Fruit fly (Drosophila melanogaster) whole organism, embryonic: ENCODE measurements around the gene CG14655.

Source experiments
- ATbp ChIP-seq: fragments of 200-800 bp; sonication (Bioruptor generic); optimal IDR thresholded peaks from 2 replicates; lab custom pipeline; 2017; ENCODE audit warnings: missing biosample characterization, mild to moderate bottlenecking, missing genetic modification characterization, missing genetic modification reagents
- Ada2b ChIP-seq: fragments of 200-800 bp; sonication (Bioruptor generic); IDR thresholded peaks from 2 replicates; pipeline ENCODE4 v1.3.6; 2022; ENCODE audit warnings: missing biosample characterization, missing genetic modification characterization
- Atf6 ChIP-seq: fragments of 200-800 bp; sonication (Bioruptor generic); IDR thresholded peaks from 2 replicates; pipeline ENCODE4 v1.3.6; 2022; ENCODE audit warnings: missing biosample characterization, missing genetic modification characterization
- B-H1 ChIP-seq: fragments of 200-800 bp; sonication (Bioruptor generic); IDR thresholded peaks from 3 replicates; pipeline ENCODE4 v1.3.6; 2022; ENCODE audit warnings: missing biosample characterization, missing genetic modification characterization
- C15 ChIP-seq: fragments of 200-800 bp; sonication (Bioruptor generic); IDR thresholded peaks from 3 replicates; pipeline ENCODE4 v1.3.6; 2022; ENCODE audit warnings: missing biosample characterization, missing genetic modification characterization
- CG1024 ChIP-seq: fragments of 200-800 bp; sonication (Bioruptor generic); IDR thresholded peaks from 2 replicates; pipeline ENCODE4 v1.3.6; 2022; ENCODE audit warnings: missing biosample characterization, missing genetic modification characterization
- CG10979 ChIP-seq: fragments of 200-800 bp; sonication (Bioruptor generic); optimal IDR thresholded peaks from 2 replicates; lab custom pipeline; 2018; ENCODE audit warnings: missing biosample characterization, mild to moderate bottlenecking, missing genetic modification characterization, moderate library complexity
- CG11085 ChIP-seq: fragments of 200-800 bp; sonication (Bioruptor generic); IDR thresholded peaks from 2 replicates; pipeline ENCODE4 v1.3.6; 2022; ENCODE audit warnings: missing biosample characterization, missing genetic modification characterization
- CG11093 ChIP-seq: fragments of 200-800 bp; sonication (Bioruptor generic); IDR thresholded peaks from 3 replicates; pipeline ENCODE4 v1.3.6; 2022; ENCODE audit warnings: missing biosample characterization, missing genetic modification characterization
- CG11504 ChIP-seq: fragments of 200-800 bp; sonication (Bioruptor generic); optimal IDR thresholded peaks from 3 replicates; lab custom pipeline; 2019; ENCODE audit warnings: missing biosample characterization, mild to moderate bottlenecking, missing genetic modification characterization, moderate library complexity
- CG11695 ChIP-seq: fragments of 200-800 bp; sonication (Bioruptor generic); IDR thresholded peaks from 3 replicates; pipeline ENCODE4 v1.3.6; 2022; ENCODE audit warnings: missing biosample characterization, missing genetic modification characterization
- CG12299 ChIP-seq: fragments of 200-800 bp; sonication (Bioruptor generic); optimal IDR thresholded peaks from 2 replicates; lab custom pipeline; 2018; ENCODE audit warnings: missing biosample characterization, mild to moderate bottlenecking, missing genetic modification characterization
- CG14050 ChIP-seq: fragments of 200-800 bp; sonication (Bioruptor generic); IDR thresholded peaks from 3 replicates; pipeline ENCODE4 v1.3.6; 2022; ENCODE audit warnings: missing biosample characterization, missing genetic modification characterization
- CG17829 ChIP-seq: fragments of 200-800 bp; optimal IDR thresholded peaks from 2 replicates; lab custom pipeline; 2019; ENCODE audit warnings: missing biosample characterization, mild to moderate bottlenecking, missing genetic modification characterization, moderate library complexity
- CG18476 ChIP-seq: fragments of 200-800 bp; sonication (Bioruptor generic); optimal IDR thresholded peaks from 2 replicates; lab custom pipeline; 2016; ENCODE audit warnings: missing biosample characterization, mild to moderate bottlenecking, missing genetic modification characterization
- CG30431 ChIP-seq: fragments of 200-800 bp; sonication (Bioruptor generic); optimal IDR thresholded peaks from 2 replicates; lab custom pipeline; 2017; ENCODE audit warnings: missing biosample characterization, missing genetic modification characterization
- CG31388 ChIP-seq: fragments of 200-800 bp; sonication (Bioruptor generic); optimal IDR thresholded peaks from 2 replicates; lab custom pipeline; 2016; ENCODE audit warnings: missing biosample characterization, missing genetic modification characterization
- CG4282 ChIP-seq: fragments of 200-800 bp; sonication (Bioruptor generic); optimal IDR thresholded peaks from 2 replicates; lab custom pipeline; 2016; ENCODE audit warnings: missing biosample characterization, missing genetic modification characterization
- CG4404 ChIP-seq: fragments of 200-800 bp; sonication (Bioruptor generic); IDR thresholded peaks from 2 replicates; pipeline ENCODE4 v1.3.6; 2022; ENCODE audit warnings: missing biosample characterization, missing genetic modification characterization
- CG6272 ChIP-seq: fragments of 200-800 bp; sonication (Bioruptor generic); IDR thresholded peaks from 2 replicates; pipeline ENCODE4 v1.3.6; 2022; ENCODE audit warnings: missing biosample characterization, missing genetic modification characterization
- CG6791 ChIP-seq: fragments of 200-800 bp; sonication (Bioruptor generic); IDR thresholded peaks from 3 replicates; pipeline ENCODE4 v1.3.6; 2022; ENCODE audit warnings: missing biosample characterization, missing genetic modification characterization; ENCODE audit not compliant: partially characterized antibody
- Dad ChIP-seq: fragments of 200-800 bp; sonication (Bioruptor generic); optimal IDR thresholded peaks from 3 replicates; lab custom pipeline; 2016; ENCODE audit warnings: missing biosample characterization, missing genetic modification characterization
- Doc2 ChIP-seq: fragments of 200-800 bp; sonication (Bioruptor generic); IDR thresholded peaks from 2 replicates; pipeline ENCODE4 v1.3.6; 2022; ENCODE audit warnings: missing biosample characterization, missing genetic modification characterization
- ERR ChIP-seq: fragments of 200-800 bp; sonication (Bioruptor generic); optimal IDR thresholded peaks from 2 replicates; lab custom pipeline; 2016; ENCODE audit warnings: missing biosample characterization, missing genetic modification characterization
- Fer2 ChIP-seq: fragments of 200-800 bp; sonication (Bioruptor generic); optimal IDR thresholded peaks from 2 replicates; lab custom pipeline; 2018; ENCODE audit warnings: missing biosample characterization, mild to moderate bottlenecking, missing genetic modification characterization, moderate library complexity
- Hey ChIP-seq: fragments of 200-800 bp; sonication (Bioruptor generic); optimal IDR thresholded peaks from 3 replicates; lab custom pipeline; 2018; ENCODE audit warnings: missing biosample characterization, mild to moderate bottlenecking, missing genetic modification characterization
- Taf1 ChIP-seq: fragments of 200-800 bp; sonication (Bioruptor generic); IDR thresholded peaks from 2 replicates; pipeline ENCODE4 v1.3.6; 2022; ENCODE audit warnings: missing biosample characterization, missing genetic modification characterization
- Vsx1 ChIP-seq: fragments of 200-800 bp; sonication (Bioruptor generic); optimal IDR thresholded peaks from 2 replicates; lab custom pipeline; 2017; ENCODE audit warnings: missing biosample characterization, mild to moderate bottlenecking, missing genetic modification characterization, missing genetic modification reagents
- Xrp1 ChIP-seq: fragments of 200-800 bp; sonication (Bioruptor generic); IDR thresholded peaks from 2 replicates; pipeline ENCODE4 v1.3.6; 2022; ENCODE audit warnings: missing biosample characterization, missing genetic modification characterization
- ato ChIP-seq: fragments of 200-800 bp; sonication (Bioruptor generic); IDR thresholded peaks from 2 replicates; pipeline ENCODE4 v1.3.6; 2022; ENCODE audit warnings: missing biosample characterization, missing genetic modification characterization; ENCODE audit not compliant: partially characterized antibody
- az2 ChIP-seq: fragments of 200-800 bp; sonication (Bioruptor generic); optimal IDR thresholded peaks from 3 replicates; lab custom pipeline; 2016; ENCODE audit warnings: missing biosample characterization, missing genetic modification characterization
- bigmax ChIP-seq: fragments of 200-800 bp; sonication (Bioruptor generic); optimal IDR thresholded peaks from 2 replicates; lab custom pipeline; 2018; ENCODE audit warnings: missing biosample characterization, mild to moderate bottlenecking, missing genetic modification characterization
- dysf ChIP-seq: fragments of 200-800 bp; sonication (Bioruptor generic); IDR thresholded peaks from 3 replicates; pipeline ENCODE4 v1.3.6; 2022; ENCODE audit warnings: missing biosample characterization, missing genetic modification characterization
- gro ChIP-seq: fragments of 200-800 bp; sonication (Bioruptor generic); optimal IDR thresholded peaks from 2 replicates; lab custom pipeline; 2016; ENCODE audit warnings: missing biosample characterization, missing genetic modification characterization
- gsb ChIP-seq: fragments of 200-800 bp; sonication (Bioruptor generic); IDR thresholded peaks from 2 replicates; pipeline ENCODE4 v1.3.6; 2022; ENCODE audit warnings: missing biosample characterization, missing genetic modification characterization
- jumu ChIP-seq: fragments of 200-800 bp; sonication (Bioruptor generic); optimal IDR thresholded peaks from 3 replicates; lab custom pipeline; 2016; ENCODE audit warnings: missing biosample characterization, missing genetic modification characterization
- knrl ChIP-seq: fragments of 200-800 bp; sonication (Bioruptor generic); IDR thresholded peaks from 3 replicates; pipeline ENCODE4 v1.3.6; 2022; ENCODE audit warnings: missing biosample characterization, missing genetic modification characterization; ENCODE audit not compliant: partially characterized antibody
- lilli ChIP-seq: fragments of 200-800 bp; sonication (Bioruptor generic); optimal IDR thresholded peaks from 3 replicates; lab custom pipeline; 2016; ENCODE audit warnings: missing biosample characterization, missing genetic modification characterization
- maf-S ChIP-seq: fragments of 200-800 bp; sonication (Bioruptor generic); optimal IDR thresholded peaks from 2 replicates; lab custom pipeline; 2016; ENCODE audit warnings: missing biosample characterization, missing genetic modification characterization
- nerfin-1 ChIP-seq: fragments of 200-800 bp; sonication (Bioruptor generic); optimal IDR thresholded peaks from 3 replicates; lab custom pipeline; 2019; ENCODE audit warnings: missing biosample characterization, mild to moderate bottlenecking, missing genetic modification characterization, moderate library complexity
- odd ChIP-seq: fragments of 200-800 bp; sonication (Bioruptor generic); optimal IDR thresholded peaks from 2 replicates; lab custom pipeline; 2017; ENCODE audit warnings: missing biosample characterization, mild to moderate bottlenecking, missing genetic modification characterization
- otp ChIP-seq: fragments of 200-800 bp; sonication (Bioruptor generic); IDR thresholded peaks from 3 replicates; pipeline ENCODE4, ENCODE4 v1.3.6; 2022; ENCODE audit warnings: missing biosample characterization, missing genetic modification characterization
- p53 ChIP-seq: fragments of 200-800 bp; sonication (Bioruptor generic); optimal IDR thresholded peaks from 2 replicates; lab custom pipeline; 2016; ENCODE audit warnings: missing biosample characterization, missing genetic modification characterization
- row ChIP-seq: fragments of 200-800 bp; sonication (Bioruptor generic); IDR thresholded peaks from 3 replicates; pipeline ENCODE4 v1.3.6; 2022; ENCODE audit warnings: missing biosample characterization, missing genetic modification characterization
- sr ChIP-seq: fragments of 200-800 bp; sonication (Bioruptor generic); IDR thresholded peaks from 3 replicates; pipeline ENCODE4 v1.3.6; 2022; ENCODE audit warnings: missing biosample characterization, missing genetic modification characterization
- tin ChIP-seq: fragments of 200-800 bp; sonication (Bioruptor generic); optimal IDR thresholded peaks from 3 replicates; lab custom pipeline; 2016; ENCODE audit warnings: missing biosample characterization, missing genetic modification characterization
- unc-4 ChIP-seq: fragments of 200-800 bp; sonication (Bioruptor generic); IDR thresholded peaks from 2 replicates; pipeline ENCODE4 v1.3.6; 2022; ENCODE audit warnings: missing biosample characterization, missing genetic modification characterization; ENCODE audit not compliant: partially characterized antibody
- vnd ChIP-seq: fragments of 200-800 bp; sonication (Bioruptor generic); IDR thresholded peaks from 3 replicates; pipeline ENCODE4 v1.3.6; 2022; ENCODE audit warnings: missing biosample characterization, missing genetic modification characterization; ENCODE audit not compliant: partially characterized antibody
- zfh2 ChIP-seq: fragments of 200-800 bp; sonication (Bioruptor generic); optimal IDR thresholded peaks from 2 replicates; lab custom pipeline; 2016; ENCODE audit warnings: missing biosample characterization, missing genetic modification characterization

CG14655 gene

DNA sequence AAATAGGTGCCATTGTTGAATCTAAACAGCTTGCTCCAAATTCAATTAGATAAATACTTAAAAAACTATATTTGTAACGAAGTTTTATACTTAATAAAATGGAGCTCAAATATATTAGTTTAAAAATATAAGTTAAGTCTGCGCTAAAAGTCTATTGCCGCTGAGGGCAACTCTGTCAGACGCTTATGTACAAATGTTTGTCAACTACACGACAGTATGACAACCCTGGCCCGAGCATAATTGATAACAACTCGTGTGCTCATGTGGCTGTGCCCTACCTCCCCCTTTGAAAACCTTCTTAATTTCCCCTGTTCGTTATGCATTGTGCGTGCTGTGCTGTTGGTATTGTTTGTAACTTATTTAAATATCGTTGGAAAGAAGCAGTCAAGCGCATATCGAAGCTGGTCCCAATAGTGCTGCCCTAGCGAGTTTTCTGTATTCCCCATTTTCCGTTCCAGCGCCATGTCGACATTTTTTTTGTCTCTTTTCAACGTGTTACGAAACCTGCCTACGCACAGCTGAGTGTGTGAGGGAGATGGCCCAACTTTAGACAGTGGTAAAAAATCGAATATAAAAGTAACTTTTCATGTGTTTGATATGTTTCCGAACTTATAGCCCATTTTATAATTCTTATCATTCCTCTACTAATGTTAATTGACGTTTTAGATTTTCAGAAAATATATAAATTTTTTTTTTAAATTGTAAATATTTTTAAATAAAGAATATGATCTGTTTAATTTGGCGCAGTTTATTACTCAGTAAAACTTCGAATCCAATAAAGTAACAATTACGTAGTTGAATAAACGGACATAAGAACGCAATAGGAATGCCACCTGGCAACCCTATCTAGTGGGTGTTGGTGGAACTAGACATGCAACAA, 25.0 kb upstream of the CG14655 start (continued):
- TF ChIP-seq ATbp (GFP tag; lab: Kevin White, UChicago): peak; percentile 50
- no peak for TF ChIP-seq gro (GFP tag; lab: Kevin White, UChicago)
- TF ChIP-seq CG11504 (tag; lab: Kevin White, UChicago): peak; percentile 84
- TF ChIP-seq unc-4 (GFP tag; lab: Robert Waterston, UW): no peak
- TF ChIP-seq knrl: no peak
- no peak for TF ChIP-seq p53 (GFP tag; lab: Kevin White, UChicago)
- peak; percentile 38; the same call in 2 of the 3 replicates for TF ChIP-seq B-H1 (GFP tag; lab: Robert Waterston, UW)
- TF ChIP-seq zfh2 (GFP tag; lab: Kevin White, UChicago): no peak
- TF ChIP-seq otp: peak; percentile 34; the same call in 1 of the 3 replicates
- TF ChIP-seq Dad (GFP tag; lab: Kevin White, UChicago): no peak
- peak; percentile 75 for TF ChIP-seq dysf (GFP tag; lab: Robert Waterston, UW)
- peak; percentile 63 for TF ChIP-seq CG4282
- 0 out of 3 replicates have a peak, but pooled peaks have one; percentile 30 for TF ChIP-seq C15 (GFP tag; lab: Robert Waterston, UW)
- TF ChIP-seq Ada2b (GFP tag; lab: Robert Waterston, UW): peak; percentile 66
- peak; percentile 35; the same call in 1 of the 2 replicates for TF ChIP-seq Atf6 (GFP tag; lab: Robert Waterston, UW)
- peak; percentile 46 for TF ChIP-seq Fer2 (tag; lab: Kevin White, UChicago)
- no peak for TF ChIP-seq Hey (tag; lab: Kevin White, UChicago)
- 0 out of 2 replicates have a peak, but pooled peaks have one; percentile 26 for TF ChIP-seq gsb
- no peak for TF ChIP-seq bigmax (GFP tag; lab: Kevin White, UChicago)
- TF ChIP-seq ato: 0 out of 2 replicates have a peak, but pooled peaks have one; percentile 8
- peak; percentile 64 for TF ChIP-seq odd (GFP tag; lab: Kevin White, UChicago)
- TF ChIP-seq lilli (GFP tag; lab: Kevin White, UChicago): no peak
- peak; percentile 75 for TF ChIP-seq CG11695 (GFP tag; lab: Robert Waterston, UW)
- TF ChIP-seq Xrp1 (GFP tag; lab: Robert Waterston, UW): peak; percentile 75; the same call in 1 of the 2 replicates
- TF ChIP-seq az2 (GFP tag; lab: Kevin White, UChicago): peak; percentile 37
- TF ChIP-seq jumu (GFP tag; lab: Kevin White, UChicago): no peak
- peak; percentile 40; the same call in 1 of the 3 replicates for TF ChIP-seq CG11093 (GFP tag; lab: Robert Waterston, UW)
- no peak for TF ChIP-seq tin (GFP tag; lab: Kevin White, UChicago)
- TF ChIP-seq CG6791 (GFP tag; lab: Robert Waterston, UW): peak; percentile 72; the same call in 2 of the 3 replicates
- TF ChIP-seq CG6272 (GFP tag; lab: Robert Waterston, UW): no peak
- TF ChIP-seq CG4404 (GFP tag; lab: Robert Waterston, UW): no peak
- no peak for TF ChIP-seq CG18476 (GFP tag; lab: Kevin White, UChicago)
- TF ChIP-seq nerfin-1 (tag; lab: Kevin White, UChicago): peak; percentile 41
- no peak for TF ChIP-seq vnd
- TF ChIP-seq CG14050: peak; percentile 13; the same call in 1 of the 3 replicates
- peak; percentile 13; the same call in 1 of the 2 replicates for TF ChIP-seq CG1024
- peak; percentile 28 for TF ChIP-seq CG30431 (GFP tag; lab: Kevin White, UChicago)
- no peak for TF ChIP-seq CG31388 (GFP tag; lab: Kevin White, UChicago)
- TF ChIP-seq CG10979 (tag; lab: Kevin White, UChicago): peak; percentile 70
- TF ChIP-seq row (GFP tag; lab: Robert Waterston, UW): peak; percentile 73
- peak; percentile 40; the same call in 1 of the 2 replicates for TF ChIP-seq CG11085 (GFP tag; lab: Robert Waterston, UW)
- TF ChIP-seq CG12299 (tag; lab: Kevin White, UChicago): peak; percentile 35
- TF ChIP-seq CG17829 (tag; lab: Kevin White, UChicago): peak; percentile 78
- TF ChIP-seq Doc2: no peak
- TF ChIP-seq ERR (GFP tag; lab: Kevin White, UChicago): no peak
- no peak for TF ChIP-seq Taf1 (GFP tag; lab: Robert Waterston, UW)
- no peak for TF ChIP-seq maf-S
- no peak for TF ChIP-seq Vsx1 (GFP tag; lab: Kevin White, UChicago)
- TF ChIP-seq sr: peak; percentile 56; the same call in 2 of the 3 replicates
